Worm (Caenorhabditis elegans): ENCODE data around the gene csb-1.

- TF ChIP-seq nhr-25 (tag; optimal IDR thresholded peaks at IDR 0.05) (no peak), lin-11 (tag; optimal IDR thresholded peaks at IDR 0.05) (no peak), unc-62 (GFP tag; optimal IDR thresholded peaks at IDR 0.05) (no peak), unc-55 (GFP tag; optimal IDR thresholded peaks at IDR 0.05) (no peak), nhr-11 (tag; optimal IDR thresholded peaks at IDR 0.05) (no peak), ama-1 (optimal IDR thresholded peaks at IDR 0.05) (no peak)
Observed at ce11 chrX:15912841-15913240, 47.1 kb upstream of the csb-1 start.

All from whole organism, L2 larva.